Worm (Caenorhabditis elegans) whole organism, midembryonic: Measurements from ENCODE around the gene ZK105.3.

ENCODE experiments used
- cog-1 ChIP-seq: sonication (generic microtip); optimal IDR thresholded peaks from 2 replicates; lab custom pipeline; 2016; ENCODE audit warnings: missing genetic modification characterization, missing compliant biosample characterization
- klf-2 ChIP-seq: fragments of 200-800 bp; sonication (Bioruptor generic); conservative IDR thresholded peaks from 2 replicates; pipeline ENCODE4 v1.3.6; 2022; ENCODE audit warnings: missing genetic modification reagents, missing genetic modification characterization, missing compliant biosample characterization
- ztf-29 ChIP-seq: fragments of 200-800 bp; sonication (Bioruptor generic); IDR thresholded peaks from 2 replicates; pipeline ENCODE4 v1.3.6; 2022; ENCODE audit warnings: missing genetic modification reagents, missing genetic modification characterization, missing compliant biosample characterization

DNA sequence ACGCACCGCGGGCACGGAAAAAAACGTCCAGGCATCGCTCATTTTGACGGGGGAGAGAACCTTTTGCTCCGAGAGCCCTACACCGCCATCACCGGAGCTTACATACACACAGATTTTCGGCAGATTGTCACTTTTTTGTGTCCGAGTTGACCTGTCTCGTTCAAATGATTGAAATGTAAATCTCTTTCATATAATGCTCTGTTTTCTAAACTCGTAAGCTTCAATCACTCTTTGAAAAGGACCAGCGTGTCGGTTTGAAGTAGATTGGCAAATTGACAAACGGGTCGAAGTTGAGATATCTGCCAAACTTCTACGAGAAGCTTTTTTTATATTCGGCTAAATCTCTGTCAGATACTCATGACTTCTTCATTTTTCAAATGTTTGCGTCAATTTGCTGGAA, 50.2 kb downstream of the ZK105.3 start:
- no peak for TF ChIP-seq cog-1
- TF ChIP-seq ztf-29 = no peak
- no peak for TF ChIP-seq klf-2 (GFP tag; lab: Robert Waterston, UW)
